Worm (Caenorhabditis elegans) whole organism, young adult: Measurements from ENCODE around the gene Y97E10AR.8.

ENCODE experiments used
- F55B11.4 ChIP-seq: sonication (generic microtip); optimal IDR thresholded peaks from 2 replicates; lab custom pipeline; 2016; ENCODE audit warnings: missing compliant biosample characterization, missing genetic modification characterization, borderline replicate concordance; ENCODE audit not compliant: insufficient read depth
- atf-7 ChIP-seq: sonication (generic microtip); optimal IDR thresholded peaks from 2 replicates; lab custom pipeline; 2017; ENCODE audit warnings: mild to moderate bottlenecking, missing genetic modification characterization, missing compliant biosample characterization
- bed-2 ChIP-seq: fragments of 200-800 bp; sonication (Bioruptor generic); IDR thresholded peaks from 2 replicates; pipeline ENCODE4 v1.3.6; 2022; ENCODE audit warnings: missing genetic modification reagents, missing genetic modification characterization, missing compliant biosample characterization
- egl-44 ChIP-seq: fragments of 200-800 bp; sonication (Bioruptor generic); IDR thresholded peaks from 2 replicates; pipeline ENCODE4 v1.3.6; 2022; ENCODE audit warnings: missing genetic modification reagents, missing genetic modification characterization, missing compliant biosample characterization
- ets-4 ChIP-seq: fragments of 200-800 bp; sonication (Bioruptor generic); optimal IDR thresholded peaks from 2 replicates; lab custom pipeline; 2018; ENCODE audit warnings: mild to moderate bottlenecking, missing genetic modification characterization, missing compliant biosample characterization
- let-526 ChIP-seq: fragments of 200-800 bp; sonication (Bioruptor generic); IDR thresholded peaks from 2 replicates; pipeline ENCODE4 v1.3.6; 2022; ENCODE audit warnings: missing genetic modification reagents, missing genetic modification characterization, missing compliant biosample characterization
- lin-26 ChIP-seq: fragments of 200-800 bp; sonication (Bioruptor generic); IDR thresholded peaks from 2 replicates; pipeline ENCODE4 v1.3.6; 2022; ENCODE audit warnings: missing genetic modification reagents, missing genetic modification characterization, missing compliant biosample characterization
- rec-8 ChIP-seq, 2 experiments: sonication (generic microtip); optimal IDR thresholded peaks; 2 replicates each; lab custom pipeline; 2016; ENCODE audit warnings: mild to moderate bottlenecking in 2 of 2, missing genetic modification characterization in 2 of 2, missing genetic modification reagents in 2 of 2, missing genotype in 2 of 2, missing biosample characterization in 1 of 2, missing compliant biosample characterization in 1 of 2, moderate library complexity in 1 of 2
- snpc-4 ChIP-seq, 5 experiments: fragments of 150-350 bp in 1 of 5; sonication (generic microtip) in 4 of 5; optimal IDR thresholded peaks; 2 replicates each; lab custom pipeline; 2014 to 2018; ENCODE audit warnings: missing genetic modification characterization in 5 of 5, missing biosample characterization in 3 of 5, antibody characterized with exemption in 2 of 5, mild to moderate bottlenecking in 2 of 5, missing compliant biosample characterization in 2 of 5, missing genotype in 2 of 5, moderate library complexity in 2 of 5, missing genetic modification reagents in 1 of 5
- unc-62 ChIP-seq: fragments of 150-350 bp; optimal IDR thresholded peaks from 2 replicates; lab custom pipeline; 2014; ENCODE audit warnings: missing biosample characterization, missing genetic modification reagents, missing genetic modification characterization

- no peak for TF ChIP-seq bed-2 (GFP tag; lab: Robert Waterston, UW)
- TF ChIP-seq egl-44 (GFP tag; lab: Robert Waterston, UW), result no peak
- no peak for TF ChIP-seq snpc-4 (GFP tag; optimal IDR thresholded peaks at IDR 0.05; lab: Kevin White, UChicago)
- no peak for TF ChIP-seq snpc-4 (tag; optimal IDR thresholded peaks at IDR 0.05; lab: Kevin White, UChicago)
- no peak for TF ChIP-seq ets-4
- no peak for TF ChIP-seq unc-62 (GFP tag; lab: Kevin White, UChicago)
- no peak for TF ChIP-seq F55B11.4
- TF ChIP-seq atf-7 (tag; lab: Kevin White, UChicago), result no peak
- no peak for TF ChIP-seq let-526 (GFP tag; lab: Robert Waterston, UW)
- TF ChIP-seq rec-8 (tag; optimal IDR thresholded peaks at IDR 0.05; lab: Kevin White, UChicago), result no peak
- no peak for TF ChIP-seq lin-26 (GFP tag; lab: Robert Waterston, UW)
These were observed 2.6 kb downstream of the Y97E10AR.8 start, which contains the start of gene Y97E10AR.3 for ce11 chrV:8007460-8008292.
